ENCODE assay signal across 2 worm cellular contexts in genomic region chrII:2807674-2808206, ce11.
TF ChIP-seq lines count a peak whose summit lies in the region.

K12H6.12 (plus strand) TSS chrII:2808156.

TF ChIP-seq in whole organism, L1 larva, 84 proteins besides CTCF, POLR2A, EP300 and RAD21 (continued from another document):
- TF ChIP-seq lsy-2 (tag; optimal IDR thresholded peaks at IDR 0.05; lab: Kevin White, UChicago) = no peak
- no peak for TF ChIP-seq lin-15B (tag; optimal IDR thresholded peaks at IDR 0.05; lab: Kevin White, UChicago)
- no peak for TF ChIP-seq C04F5.9 (tag; optimal IDR thresholded peaks at IDR 0.05; lab: Kevin White, UChicago)
- TF ChIP-seq nhr-77 (tag; optimal IDR thresholded peaks at IDR 0.05; lab: Kevin White, UChicago) = no peak
- no peak for TF ChIP-seq nhr-90 (tag; optimal IDR thresholded peaks at IDR 0.05; lab: Kevin White, UChicago; ENCODE audit: poor library complexity)
- TF ChIP-seq egl-13 (tag; optimal IDR thresholded peaks at IDR 0.05; lab: Kevin White, UChicago) = no peak
- TF ChIP-seq ceh-90 (tag; optimal IDR thresholded peaks at IDR 0.05; lab: Kevin White, UChicago) = no peak
- TF ChIP-seq jun-1 (tag; optimal IDR thresholded peaks at IDR 0.05; lab: Kevin White, UChicago) = no peak
- no peak for TF ChIP-seq unc-98 (GFP tag; IDR thresholded peaks at IDR 0.05; lab: Robert Waterston, UW)

TF ChIP-seq in whole organism, late embryonic, 69 proteins besides CTCF, POLR2A, EP300 and RAD21 (continued from another document):
- TF ChIP-seq hlh-6 (tag; optimal IDR thresholded peaks at IDR 0.05; lab: Kevin White, UChicago) = no peak
TF ChIP-seq in whole organism, late embryonic: peak in this region for 3.
